Worm (Caenorhabditis elegans) whole organism, dauer: Measurements from ENCODE around the gene F55H2.8.

Source experiments
- unc-62 ChIP-seq: sonication (generic microtip); optimal IDR thresholded peaks from 2 replicates; lab custom pipeline; 2017; ENCODE audit warnings: missing biosample characterization, missing genetic modification reagents, missing genetic modification characterization

The F55H2.8 gene

ce11 chrIII:9526851-9527250, 13.2 kb downstream of the F55H2.8 start, which contains the start of gene ZK1098.6:
ZK1098.6 (plus strand) TSS chrIII:9527151.
- no peak for TF ChIP-seq unc-62

- TF ChIP-seq unc-62 = no peak
Measured at ce11 chrIII:9528824-9529223, 15.2 kb downstream of the F55H2.8 start, which contains the start of gene ZK1098.2. ZK1098.2 (plus strand) TSS chrIII:9529159.

- TF ChIP-seq unc-62 = no peak
Measured at ce11 chrIII:9538655-9539155, 25.0 kb downstream of the F55H2.8 start, which contains the start of gene ZK1098.3. ZK1098.3 (minus strand) TSS chrIII:9538705.

ce11 chrIII:9542280-9542679, 28.6 kb downstream of the F55H2.8 start, which contains the start of gene mut-7:
mut-7 (minus strand) TSS chrIII:9542380.
- no peak for TF ChIP-seq unc-62

ce11 chrIII:9542816-9543215, 29.1 kb downstream of the F55H2.8 start, which contains the start of gene eif-2Balpha:
eif-2Balpha (plus strand) TSS chrIII:9543119.
- no peak for TF ChIP-seq unc-62

ce11 chrIII:9544125-9544524, 30.5 kb downstream of the F55H2.8 start, which contains the start of gene ZK1098.9:
ZK1098.9 (plus strand) TSS chrIII:9544425.
- no peak for TF ChIP-seq unc-62

ce11 chrIII:9544820-9545219, 31.2 kb downstream of the F55H2.8 start, which contains the start of gene ZK1098.12:
ZK1098.12 (plus strand) TSS chrIII:9545120.
- no peak for TF ChIP-seq unc-62

- TF ChIP-seq unc-62 = no peak
Measured at ce11 chrIII:9546016-9546659, 32.5 kb downstream of the F55H2.8 start, which contains the start of gene unc-16. unc-16 (plus strand) TSS chrIII:9546258.

- no peak for TF ChIP-seq unc-62
Measured at ce11 chrIII:9556300-9556699, 42.6 kb downstream of the F55H2.8 start, which contains the start of gene ZK1098.11. ZK1098.11 (plus strand) TSS chrIII:9556600.

- TF ChIP-seq unc-62 = no peak
Measured at ce11 chrIII:9558463-9558862, 44.8 kb downstream of the F55H2.8 start, which contains the start of gene C48B4.6. C48B4.6 (minus strand) TSS chrIII:9558563.

ce11 chrIII:9559381-9559881, 45.8 kb downstream of the F55H2.8 start, which contains the start of gene C48B4.7:
C48B4.7 (minus strand) TSS chrIII:9559431.
- no peak for TF ChIP-seq unc-62

ce11 chrIII:9561158-9561557, 47.5 kb downstream of the F55H2.8 start, which contains the start of gene C48B4.8:
C48B4.8 (minus strand) TSS chrIII:9561258.
- TF ChIP-seq unc-62 = no peak

- TF ChIP-seq unc-62 = no peak
Measured at ce11 chrIII:9563235-9563634, 49.6 kb downstream of the F55H2.8 start, which contains the start of gene C48B4.9. C48B4.9 (minus strand) TSS chrIII:9563335.
